Worm (Caenorhabditis elegans) whole organism, L4/young adult: ENCODE results near the gene nas-22.
A peak's percentile ranks its signal among the peaks of the same experiment; 100 is the strongest.

ENCODE experiments used
- W03F9.2 ChIP-seq: fragments of 150-350 bp; optimal IDR thresholded peaks from 2 replicates; lab custom pipeline; 2014; ENCODE audit warnings: missing biosample characterization, missing genetic modification characterization
- dao-5 ChIP-seq: sonication (generic microtip); optimal IDR thresholded peaks from 2 replicates; lab custom pipeline; 2016; ENCODE audit warnings: missing genotype, missing genetic modification characterization, moderate library complexity, missing compliant biosample characterization
- him-1 ChIP-seq: sonication (generic microtip); optimal IDR thresholded peaks from 2 replicates; lab custom pipeline; 2016; ENCODE audit warnings: missing genotype, missing genetic modification reagents, missing genetic modification characterization, missing compliant biosample characterization

nas-22 gene

ce11 chrV:11496283-11496682, 21.8 kb downstream of the nas-22 start, which contains the start of gene htrl-1:
TSS of gene htrl-1 (minus strand) at chrV:11496383.
- TF ChIP-seq him-1 (tag; lab: Kevin White, UChicago): no peak
- TF ChIP-seq dao-5 (tag; lab: Kevin White, UChicago): no peak

ce11 chrV:11497475-11497874, 23.0 kb downstream of the nas-22 start:
- no peak for TF ChIP-seq dao-5 (tag; lab: Kevin White, UChicago)
- TF ChIP-seq W03F9.2 (tag; lab: Kevin White, UChicago): no peak
- no peak for TF ChIP-seq him-1 (tag; lab: Kevin White, UChicago)

- TF ChIP-seq him-1 (tag; lab: Kevin White, UChicago): no peak
- no peak for TF ChIP-seq dao-5 (tag; lab: Kevin White, UChicago)
- TF ChIP-seq W03F9.2 (tag; lab: Kevin White, UChicago): no peak
These were observed 25.3 kb downstream of the nas-22 start for ce11 chrV:11499786-11500185.

- TF ChIP-seq dao-5 (tag; lab: Kevin White, UChicago): no peak
- no peak for TF ChIP-seq him-1 (tag; lab: Kevin White, UChicago)
- no peak for TF ChIP-seq W03F9.2 (tag; lab: Kevin White, UChicago)
These were observed 26.5 kb downstream of the nas-22 start for ce11 chrV:11500980-11501379.

ce11 chrV:11503081-11503751, 28.7 kb downstream of the nas-22 start, which contains the start of gene C55A6.12:
TSS of gene C55A6.12 (minus strand) at chrV:11503131.
- TF ChIP-seq dao-5 (tag; lab: Kevin White, UChicago) (no peak), W03F9.2 (tag; lab: Kevin White, UChicago) (no peak), him-1 (tag; lab: Kevin White, UChicago) (no peak)

- TF ChIP-seq W03F9.2 (tag; lab: Kevin White, UChicago): peak; percentile 56
These were observed 30.4 kb downstream of the nas-22 start, which contains the start of the genes C55A6.1 and C55A6.10 for ce11 chrV:11504853-11505397. TSS of gene C55A6.1 (minus strand) at chrV:11504968. TSS of gene C55A6.10 (plus strand) at chrV:11505347.

- TF ChIP-seq him-1 (tag; lab: Kevin White, UChicago) (no peak), W03F9.2 (tag; lab: Kevin White, UChicago) (no peak), dao-5 (tag; lab: Kevin White, UChicago) (no peak)
These were observed 31.8 kb downstream of the nas-22 start for ce11 chrV:11506347-11506746.

ce11 chrV:11508773-11509172, 34.3 kb downstream of the nas-22 start, which contains the start of gene ttll-5:
TSS of gene ttll-5 (plus strand) at chrV:11509060.
- TF ChIP-seq dao-5 (tag; lab: Kevin White, UChicago) (no peak), him-1 (tag; lab: Kevin White, UChicago) (no peak), W03F9.2 (tag; lab: Kevin White, UChicago) (no peak)

ce11 chrV:11513432-11513831, 38.9 kb downstream of the nas-22 start, which contains the start of gene C55A6.3:
TSS of gene C55A6.3 (minus strand) at chrV:11513532.
- TF ChIP-seq him-1 (tag; lab: Kevin White, UChicago) (no peak), dao-5 (tag; lab: Kevin White, UChicago) (no peak), W03F9.2 (tag; lab: Kevin White, UChicago) (no peak)

- TF ChIP-seq him-1 (tag; lab: Kevin White, UChicago) (no peak), W03F9.2 (tag; lab: Kevin White, UChicago) (no peak), dao-5 (tag; lab: Kevin White, UChicago) (no peak)
These were observed 40.2 kb downstream of the nas-22 start, which contains the start of gene C55A6.6 for ce11 chrV:11514677-11515076. TSS of gene C55A6.6 (minus strand) at chrV:11514737.

ce11 chrV:11515145-11515544, 40.6 kb downstream of the nas-22 start:
- TF ChIP-seq him-1 (tag; lab: Kevin White, UChicago) (no peak), W03F9.2 (tag; lab: Kevin White, UChicago) (no peak), dao-5 (tag; lab: Kevin White, UChicago) (no peak)

- TF ChIP-seq W03F9.2 (tag; lab: Kevin White, UChicago) (no peak), dao-5 (tag; lab: Kevin White, UChicago) (no peak), him-1 (tag; lab: Kevin White, UChicago) (no peak)
These were observed 41.7 kb downstream of the nas-22 start, which contains the start of gene sdz-8 for ce11 chrV:11516141-11516591. TSS of gene sdz-8 (minus strand) at chrV:11516191.

ce11 chrV:11517789-11518188, 43.3 kb downstream of the nas-22 start, which contains the start of gene C55A6.4:
TSS of gene C55A6.4 (minus strand) at chrV:11517889.
- no peak for TF ChIP-seq dao-5 (tag; lab: Kevin White, UChicago)
- no peak for TF ChIP-seq W03F9.2 (tag; lab: Kevin White, UChicago)
- no peak for TF ChIP-seq him-1 (tag; lab: Kevin White, UChicago)
